Worm (Caenorhabditis elegans) whole organism, L4/young adult: ENCODE results near the gene Y48C3A.20.
A peak's percentile ranks its signal among the peaks of the same experiment; 100 is the strongest.

ENCODE experiments used
- W03F9.2 ChIP-seq: fragments of 150-350 bp; optimal IDR thresholded peaks from 2 replicates; lab custom pipeline; 2014; ENCODE audit warnings: missing biosample characterization, missing genetic modification characterization
- dao-5 ChIP-seq: sonication (generic microtip); optimal IDR thresholded peaks from 2 replicates; lab custom pipeline; 2016; ENCODE audit warnings: missing genotype, missing genetic modification characterization, moderate library complexity, missing compliant biosample characterization
- him-1 ChIP-seq: sonication (generic microtip); optimal IDR thresholded peaks from 2 replicates; lab custom pipeline; 2016; ENCODE audit warnings: missing genotype, missing genetic modification reagents, missing genetic modification characterization, missing compliant biosample characterization

The Y48C3A.20 gene

ce11 chrII:13369231-13369630, at the start of gene Y48C3A.20:
Gene Y48C3A.20 (plus strand): TSS chrII:13369607.
- peak; percentile 91 for TF ChIP-seq W03F9.2
- no peak for TF ChIP-seq him-1 (tag; lab: Kevin White, UChicago)
- no peak for TF ChIP-seq dao-5 (tag; lab: Kevin White, UChicago)

- TF ChIP-seq dao-5 (tag; lab: Kevin White, UChicago) (no peak), him-1 (tag; lab: Kevin White, UChicago) (no peak), W03F9.2 (no peak)
These were observed 48.6 kb upstream of the Y48C3A.20 start, which contains the start of gene mac-1 for ce11 chrII:13320811-13321210. Gene mac-1 (minus strand): TSS chrII:13320911.

ce11 chrII:13321235-13321634, 48.2 kb upstream of the Y48C3A.20 start:
- TF ChIP-seq dao-5 (tag; lab: Kevin White, UChicago) = no peak
- TF ChIP-seq W03F9.2 = no peak
- no peak for TF ChIP-seq him-1 (tag; lab: Kevin White, UChicago)

ce11 chrII:13325290-13325689, 44.1 kb upstream of the Y48C3A.20 start:
- no peak for TF ChIP-seq dao-5 (tag; lab: Kevin White, UChicago)
- no peak for TF ChIP-seq him-1 (tag; lab: Kevin White, UChicago)
- no peak for TF ChIP-seq W03F9.2

- TF ChIP-seq W03F9.2 = no peak
- TF ChIP-seq him-1 (tag; lab: Kevin White, UChicago) = no peak
- TF ChIP-seq dao-5 (tag; lab: Kevin White, UChicago) = no peak
These were observed 42.9 kb upstream of the Y48C3A.20 start for ce11 chrII:13326478-13326877.

ce11 chrII:13330359-13330758, 39.0 kb upstream of the Y48C3A.20 start, which contains the start of gene sam-10:
Gene sam-10 (minus strand): TSS chrII:13330525.
- TF ChIP-seq dao-5 (tag; lab: Kevin White, UChicago) (no peak), him-1 (tag; lab: Kevin White, UChicago) (no peak), W03F9.2 (no peak)

- TF ChIP-seq dao-5 (tag; lab: Kevin White, UChicago) (no peak), W03F9.2 (no peak), him-1 (tag; lab: Kevin White, UChicago) (no peak)
These were observed 36.2 kb upstream of the Y48C3A.20 start for ce11 chrII:13333103-13333764.

ce11 chrII:13334966-13335698, 34.3 kb upstream of the Y48C3A.20 start:
- TF ChIP-seq dao-5 (tag; lab: Kevin White, UChicago) (no peak), him-1 (tag; lab: Kevin White, UChicago) (peak; percentile 91), W03F9.2 (peak; percentile 13)

- TF ChIP-seq him-1 (tag; lab: Kevin White, UChicago) (no peak), dao-5 (tag; lab: Kevin White, UChicago) (no peak), W03F9.2 (no peak)
These were observed 31.4 kb upstream of the Y48C3A.20 start, which contains the start of gene mrpl-20 for ce11 chrII:13337959-13338358. Gene mrpl-20 (plus strand): TSS chrII:13338281.

ce11 chrII:13339984-13340383, 29.4 kb upstream of the Y48C3A.20 start:
- TF ChIP-seq him-1 (tag; lab: Kevin White, UChicago) = no peak
- no peak for TF ChIP-seq dao-5 (tag; lab: Kevin White, UChicago)
- TF ChIP-seq W03F9.2 = no peak

ce11 chrII:13341320-13341719, 28.1 kb upstream of the Y48C3A.20 start:
- TF ChIP-seq dao-5 (tag; lab: Kevin White, UChicago) (no peak), him-1 (tag; lab: Kevin White, UChicago) (no peak), W03F9.2 (no peak)

ce11 chrII:13356092-13356491, 13.3 kb upstream of the Y48C3A.20 start, which contains the start of gene dmsr-3:
Gene dmsr-3 (minus strand): TSS chrII:13356192.
- TF ChIP-seq him-1 (tag; lab: Kevin White, UChicago) (no peak), dao-5 (tag; lab: Kevin White, UChicago) (no peak), W03F9.2 (no peak)

ce11 chrII:13367784-13368183, 1.6 kb upstream of the Y48C3A.20 start:
- TF ChIP-seq him-1 (tag; lab: Kevin White, UChicago) = no peak
- TF ChIP-seq W03F9.2 = no peak
- no peak for TF ChIP-seq dao-5 (tag; lab: Kevin White, UChicago)

- TF ChIP-seq him-1 (tag; lab: Kevin White, UChicago) (no peak), W03F9.2 (no peak), dao-5 (tag; lab: Kevin White, UChicago) (no peak)
These were observed 6.7 kb downstream of the Y48C3A.20 start, which contains the start of gene Y48C3A.12 for ce11 chrII:13376112-13376511. Gene Y48C3A.12 (plus strand): TSS chrII:13376412.
